Worm (Caenorhabditis elegans) whole organism, L4/young adult: ENCODE measurements around the gene C08F8.3.
"Not testable (repeated sequence)": the region's sequence is repeated elsewhere in the genome, so short reads cannot be mapped to it uniquely, and the experiment has no call there.

ENCODE experiments used
- W03F9.2 ChIP-seq: fragments of 150-350 bp; optimal IDR thresholded peaks from 2 replicates; lab custom pipeline; 2014; ENCODE audit warnings: missing biosample characterization, missing genetic modification characterization
- him-1 ChIP-seq: sonication (generic microtip); optimal IDR thresholded peaks from 2 replicates; lab custom pipeline; 2016; ENCODE audit warnings: missing genotype, missing genetic modification reagents, missing genetic modification characterization, missing compliant biosample characterization

DNA sequence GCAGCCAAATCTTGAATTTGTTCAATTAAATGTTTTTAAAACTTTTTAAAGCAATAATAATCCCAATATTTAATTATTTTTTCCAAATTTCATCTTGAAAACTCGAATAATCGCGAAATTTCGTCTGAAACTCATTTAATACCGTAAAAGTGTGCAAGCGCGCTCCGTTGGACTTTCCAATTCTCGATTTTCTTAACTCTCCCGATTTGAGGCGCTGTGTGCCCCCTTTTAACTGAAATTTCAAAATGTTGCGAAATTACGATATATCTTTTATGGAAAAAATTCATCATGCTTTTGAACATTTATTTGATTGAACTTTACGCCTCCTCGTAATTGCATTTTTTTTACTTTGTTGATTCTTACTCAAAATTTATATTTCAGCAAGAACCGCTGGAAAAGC, 47.5 kb downstream of the C08F8.3 start, which contains the start of gene R07H5.11:
- not testable (repeated sequence) for TF ChIP-seq him-1, W03F9.2 (tag; lab: Kevin White, UChicago)
